Fruit fly (Drosophila melanogaster) whole organism, embryonic: Measurements from ENCODE around the gene CG13862.

Experiments
- CG13296 ChIP-seq: fragments of 200-800 bp; sonication (Bioruptor generic); optimal IDR thresholded peaks from 3 replicates; lab custom pipeline; 2018; ENCODE audit warnings: missing biosample characterization, mild to moderate bottlenecking, missing genetic modification characterization
- fd64A ChIP-seq: fragments of 200-800 bp; sonication (Bioruptor generic); optimal IDR thresholded peaks from 3 replicates; lab custom pipeline; 2018; ENCODE audit warnings: missing biosample characterization, mild to moderate bottlenecking, missing genetic modification characterization
- sqz ChIP-seq: fragments of 200-800 bp; sonication (Bioruptor generic); optimal IDR thresholded peaks from 3 replicates; lab custom pipeline; 2018; ENCODE audit warnings: missing biosample characterization, mild to moderate bottlenecking, missing genetic modification characterization

- TF ChIP-seq CG13296 (GFP tag; lab: Kevin White, UChicago) (no peak), fd64A (no peak), sqz (GFP tag; lab: Kevin White, UChicago) (no peak)
These were observed 2.3 kb downstream of the CG13862 start, which contains the start of gene CG5391 for dm6 chr3R:22334050-22334449.
